Worm (Caenorhabditis elegans): ENCODE results near the gene C16D9.8.

DNA sequence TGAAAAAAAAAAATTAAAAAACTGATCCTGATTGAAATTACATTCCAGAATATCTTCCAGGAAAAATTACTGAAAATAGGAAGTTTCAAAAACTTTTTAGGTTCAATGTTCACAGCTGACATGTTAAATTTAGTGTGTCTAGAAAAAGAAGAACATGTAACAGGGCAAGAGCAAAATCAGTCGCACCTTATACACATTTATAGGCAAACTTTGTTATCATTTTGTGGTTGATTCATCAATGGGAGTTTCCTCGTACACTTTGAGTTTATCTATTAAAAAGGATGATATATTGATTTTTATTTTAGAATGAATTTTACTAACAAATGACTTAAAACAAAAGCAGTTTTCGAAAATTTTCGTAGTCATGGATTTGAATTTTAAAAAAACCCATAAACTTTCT lies 20.2 kb downstream of the C16D9.8 start:
- TF ChIP-seq ztf-23 (GFP tag; IDR thresholded peaks at IDR 0.05) (no peak), cog-1 (tag; optimal IDR thresholded peaks at IDR 0.05) (no peak), T22C8.4 (GFP tag; IDR thresholded peaks at IDR 0.05) (no peak)
